Worm (Caenorhabditis elegans): ENCODE data around the gene dhs-14.

dhs-14 gene

ce11 chrV:2809443-2809842 lies 44.4 kb upstream of the dhs-14 start:
- 0 out of 2 replicates have a peak, but pooled peaks have one; percentile 5 for TF ChIP-seq nhr-19 (GFP tag; conservative IDR thresholded peaks at IDR 0.05)
- peak; percentile 81 for TF ChIP-seq pag-3 (tag; optimal IDR thresholded peaks at IDR 0.05; ENCODE audit: borderline replicate concordance, insufficient read depth)
- peak; percentile 34 for TF ChIP-seq nhr-71 (tag; optimal IDR thresholded peaks at IDR 0.05)
- TF ChIP-seq irx-1 (tag; optimal IDR thresholded peaks at IDR 0.05): no peak
- peak; percentile 26 for TF ChIP-seq dsc-1 (tag; optimal IDR thresholded peaks at IDR 0.05)
- no peak for TF ChIP-seq unc-130 (tag; optimal IDR thresholded peaks at IDR 0.05)
- peak; percentile 54 for TF ChIP-seq lin-14 (GFP tag; optimal IDR thresholded peaks at IDR 0.05)
- TF ChIP-seq rnt-1 (tag; optimal IDR thresholded peaks at IDR 0.05): peak; percentile 58

ce11 chrV:2807760-2808159 lies 42.8 kb upstream of the dhs-14 start, which contains the start of gene ketn-1:
ketn-1 (minus strand) TSS chrV:2807860.
- TF ChIP-seq Y116A8C.19 (tag; optimal IDR thresholded peaks at IDR 0.05; ENCODE audit: borderline replicate concordance) (no peak), nhr-71 (tag; optimal IDR thresholded peaks at IDR 0.05) (no peak)

ce11 chrV:2803258-2803657 lies 38.3 kb upstream of the dhs-14 start:
- TF ChIP-seq nhr-71 (tag; optimal IDR thresholded peaks at IDR 0.05) (peak; percentile 20), rnt-1 (tag; optimal IDR thresholded peaks at IDR 0.05) (peak; percentile 59), ceh-88 (GFP tag; IDR thresholded peaks at IDR 0.05) (no peak), lin-14 (GFP tag; optimal IDR thresholded peaks at IDR 0.05) (peak; percentile 71), jun-1 (tag; optimal IDR thresholded peaks at IDR 0.05) (no peak), C34B4.2 (tag; optimal IDR thresholded peaks at IDR 0.05) (no peak), efl-1 (optimal IDR thresholded peaks at IDR 0.05) (no peak), efl-1 (GFP tag; optimal IDR thresholded peaks at IDR 0.05 in 1 of 2) (peak in 1 of 2 experiments; percentile 81), unc-62 (GFP tag; optimal IDR thresholded peaks at IDR 0.05) (no peak), nhr-19 (GFP tag; conservative IDR thresholded peaks at IDR 0.05) (peak; percentile 11; the same call in 1 of the 2 replicates), fkh-8 (tag; optimal IDR thresholded peaks at IDR 0.05) (no peak), unc-130 (tag; optimal IDR thresholded peaks at IDR 0.05) (peak; percentile 27), snu-23 (GFP tag; optimal IDR thresholded peaks at IDR 0.05) (peak; percentile 4)

DNA sequence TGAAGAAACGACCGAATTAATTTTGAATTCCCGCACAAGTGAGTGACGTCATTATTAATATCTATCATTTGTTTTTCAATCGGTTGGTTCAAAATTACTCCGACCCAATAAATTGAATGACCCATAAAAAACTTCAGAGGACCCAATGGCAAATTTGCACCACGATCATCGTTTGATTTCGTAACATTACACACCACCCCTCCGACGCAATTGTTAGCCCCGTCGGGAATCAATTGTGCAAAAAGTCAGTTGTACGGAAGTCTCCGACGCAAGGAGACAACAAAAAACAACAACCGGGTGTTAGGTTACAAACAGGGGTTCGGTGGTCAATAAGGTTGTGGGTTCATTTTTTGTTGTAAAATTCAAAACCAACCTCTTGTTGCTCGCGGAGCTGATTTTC lies 37.0 kb upstream of the dhs-14 start:
- TF ChIP-seq rnt-1 (tag; optimal IDR thresholded peaks at IDR 0.05) (peak; percentile 52), nhr-71 (tag; optimal IDR thresholded peaks at IDR 0.05) (peak; percentile 25), lin-14 (GFP tag; optimal IDR thresholded peaks at IDR 0.05) (peak; percentile 36), ceh-63 (GFP tag; optimal IDR thresholded peaks at IDR 0.05) (no peak), mef-2 (tag; optimal IDR thresholded peaks at IDR 0.05) (no peak), egl-27 (tag; optimal IDR thresholded peaks at IDR 0.05) (no peak), skn-1 (tag; optimal IDR thresholded peaks at IDR 0.05) (no peak), snu-23 (GFP tag; optimal IDR thresholded peaks at IDR 0.05) (no peak), aha-1 (tag; optimal IDR thresholded peaks at IDR 0.05) (no peak), nhr-20 (tag; optimal IDR thresholded peaks at IDR 0.05) (no peak)

DNA sequence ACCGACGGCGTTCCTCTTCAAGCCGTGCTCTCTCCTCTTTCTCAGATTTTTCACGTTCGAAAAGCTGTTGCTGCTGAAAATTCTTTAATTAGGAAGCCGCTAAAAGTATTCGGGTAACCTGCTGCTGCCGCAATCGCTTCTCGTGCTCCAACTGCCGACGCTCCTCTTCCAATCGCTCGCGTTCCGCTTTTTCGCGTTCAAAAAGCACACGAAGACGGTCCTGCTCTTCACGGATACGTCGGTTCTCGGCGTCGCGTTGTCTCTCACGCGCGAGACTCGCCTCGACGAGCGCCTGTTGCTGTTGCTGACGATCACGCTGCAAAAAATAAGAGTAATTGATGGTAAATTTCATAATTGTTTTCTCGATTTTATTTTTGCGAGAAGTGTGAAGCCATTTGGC lies 35.7 kb upstream of the dhs-14 start:
- no peak for TF ChIP-seq unc-86 (tag; optimal IDR thresholded peaks at IDR 0.05)
- TF ChIP-seq dsc-1 (tag; optimal IDR thresholded peaks at IDR 0.05): no peak
- TF ChIP-seq grh-1 (GFP tag; IDR thresholded peaks at IDR 0.05): no peak
- no peak for TF ChIP-seq nhr-76 (tag; optimal IDR thresholded peaks at IDR 0.05)
- TF ChIP-seq zag-1 (tag; optimal IDR thresholded peaks at IDR 0.05): no peak
- TF ChIP-seq lsy-2 (tag; optimal IDR thresholded peaks at IDR 0.05): no peak
- TF ChIP-seq Y116A8C.19 (tag; optimal IDR thresholded peaks at IDR 0.05; ENCODE audit: borderline replicate concordance): no peak
- TF ChIP-seq elt-2 (tag; optimal IDR thresholded peaks at IDR 0.05): no peak
- no peak for TF ChIP-seq mdl-1 (tag; optimal IDR thresholded peaks at IDR 0.05)
- TF ChIP-seq fos-1 (tag; optimal IDR thresholded peaks at IDR 0.05): no peak

All from whole organism, L1 larva.